Worm (Caenorhabditis elegans): ENCODE results near the gene utx-1.
"Not testable (repeated sequence)": the region's sequence is repeated elsewhere in the genome, so short reads cannot be mapped to it uniquely, and the experiment has no call there.

utx-1 gene

ce11 chrX:8608756-8609155, 51.8 kb downstream of the utx-1 start (continued):
- TF ChIP-seq lim-7 (GFP tag; IDR thresholded peaks at IDR 0.05): peak; percentile 85
- peak; percentile 70; the same call in 1 of the 2 replicates for TF ChIP-seq zfp-3 (GFP tag; conservative IDR thresholded peaks at IDR 0.05)
- TF ChIP-seq mxl-3 (GFP tag; optimal IDR thresholded peaks at IDR 0.05): no peak
- TF ChIP-seq cey-2 (tag; optimal IDR thresholded peaks at IDR 0.05; ENCODE audit: borderline replicate concordance, insufficient read depth): no peak
- peak; percentile 49 for TF ChIP-seq dve-1 (tag; optimal IDR thresholded peaks at IDR 0.05; ENCODE audit: insufficient read depth)
- TF ChIP-seq ceh-82 (tag; optimal IDR thresholded peaks at IDR 0.05): no peak
- TF ChIP-seq fkh-10 (GFP tag; optimal IDR thresholded peaks at IDR 0.05): no peak
- peak; percentile 59; the same call in 1 of the 2 replicates for TF ChIP-seq saeg-2 (GFP tag; IDR thresholded peaks at IDR 0.05)
- TF ChIP-seq lin-13 (GFP tag; optimal IDR thresholded peaks at IDR 0.05): peak; percentile 10
- TF ChIP-seq hif-1 (tag; optimal IDR thresholded peaks at IDR 0.05): no peak
- TF ChIP-seq rbr-2 (tag; optimal IDR thresholded peaks at IDR 0.05): peak; percentile 16
- TF ChIP-seq tra-1 (GFP tag; IDR thresholded peaks at IDR 0.05): peak; percentile 84
- no peak for TF ChIP-seq duxl-1 (tag; optimal IDR thresholded peaks at IDR 0.05; ENCODE audit: poor library complexity)
- no peak for TF ChIP-seq ZK546.5 (tag; optimal IDR thresholded peaks at IDR 0.05)
- TF ChIP-seq ceh-62 (tag; optimal IDR thresholded peaks at IDR 0.05): no peak
- peak; percentile 38 for TF ChIP-seq nhr-11 (tag; optimal IDR thresholded peaks at IDR 0.05)
- no peak for TF ChIP-seq daf-8 (GFP tag; IDR thresholded peaks at IDR 0.05)
- TF ChIP-seq dmd-6 (GFP tag; IDR thresholded peaks at IDR 0.05): peak; percentile 64
- TF ChIP-seq daf-16 (GFP tag; optimal IDR thresholded peaks at IDR 0.05): peak; percentile 73 to 75
- peak; percentile 73 for TF ChIP-seq daf-16 (tag; optimal IDR thresholded peaks at IDR 0.05)
- peak; percentile 36 for TF ChIP-seq dpl-1 (GFP tag; optimal IDR thresholded peaks at IDR 0.05)
- TF ChIP-seq nhr-42 (GFP tag; IDR thresholded peaks at IDR 0.05): 0 out of 2 replicates have a peak, but pooled peaks have one; percentile 65
- TF ChIP-seq aly-2 (tag; optimal IDR thresholded peaks at IDR 0.05): no peak
- TF ChIP-seq nhr-237 (tag; optimal IDR thresholded peaks at IDR 0.05): no peak
- no peak for TF ChIP-seq R02D3.7 (tag; optimal IDR thresholded peaks at IDR 0.05)
- TF ChIP-seq daf-19 (GFP tag; conservative IDR thresholded peaks at IDR 0.05): 0 out of 2 replicates have a peak, but pooled peaks have one; percentile 55
- TF ChIP-seq nhr-6 (tag; optimal IDR thresholded peaks at IDR 0.05): peak; percentile 43
- peak; percentile 56 for TF ChIP-seq zip-2 (tag; optimal IDR thresholded peaks at IDR 0.05)
- TF ChIP-seq Y75B8A.6 (GFP tag; IDR thresholded peaks at IDR 0.05): 0 out of 2 replicates have a peak, but pooled peaks have one; percentile 65
- TF ChIP-seq fos-1 (tag; optimal IDR thresholded peaks at IDR 0.05): no peak
- peak; percentile 91 for TF ChIP-seq vab-7 (GFP tag; IDR thresholded peaks at IDR 0.05)
- peak; percentile 87 for TF ChIP-seq snpc-1.2 (GFP tag; IDR thresholded peaks at IDR 0.05)
- TF ChIP-seq sdz-12 (GFP tag; optimal IDR thresholded peaks at IDR 0.05): peak; percentile 12
- TF ChIP-seq lin-29 (GFP tag; IDR thresholded peaks at IDR 0.05): peak; percentile 60; the same call in 1 of the 2 replicates
- TF ChIP-seq aha-1 (tag): peak; percentile 79
- TF ChIP-seq mes-2 (tag; optimal IDR thresholded peaks at IDR 0.05; ENCODE audit: poor library complexity, severe bottlenecking): peak; percentile 37
- peak; percentile 63; the same call in 1 of the 2 replicates for TF ChIP-seq ceh-44 (GFP tag; IDR thresholded peaks at IDR 0.05)
- TF ChIP-seq lir-3 (tag; optimal IDR thresholded peaks at IDR 0.05): peak; percentile 42
- peak; percentile 57; the same call in 1 of the 2 replicates for TF ChIP-seq mxl-2 (GFP tag; conservative IDR thresholded peaks at IDR 0.05)
- no peak for TF ChIP-seq dmd-9 (GFP tag; IDR thresholded peaks at IDR 0.05)

- not testable (repeated sequence) for TF ChIP-seq snpc-1.2 (GFP tag; IDR thresholded peaks at IDR 0.05); dmd-9 (GFP tag; IDR thresholded peaks at IDR 0.05); mxl-3 (GFP tag; optimal IDR thresholded peaks at IDR 0.05)
Measured at ce11 chrX:8610606-8611005, 53.7 kb downstream of the utx-1 start, which contains the start of gene K01A12.4. K01A12.4 (plus strand) TSS chrX:8610906.

Data from whole organism, L4 larva.